Fruit fly (Drosophila melanogaster) whole organism, prepupa: ENCODE results near the gene CG4271.
A peak's percentile ranks its signal among the peaks of the same experiment; 100 is the strongest.

Experiments
- Blimp-1 ChIP-seq: fragments of 200-800 bp; sonication (Bioruptor generic); optimal IDR thresholded peaks from 3 replicates; lab custom pipeline; 2017; ENCODE audit warnings: missing biosample characterization, missing genetic modification characterization, mild to moderate bottlenecking, moderate library complexity, missing genetic modification reagents
- CG11902 ChIP-seq: fragments of 200-800 bp; sonication (Bioruptor generic); optimal IDR thresholded peaks from 3 replicates; lab custom pipeline; 2016; ENCODE audit warnings: missing biosample characterization, missing genetic modification characterization
- CG31627 ChIP-seq: fragments of 200-800 bp; sonication (Bioruptor generic); optimal IDR thresholded peaks from 3 replicates; lab custom pipeline; 2016; ENCODE audit warnings: missing biosample characterization, missing genetic modification characterization
- CG6163 ChIP-seq: fragments of 200-800 bp; sonication (Bioruptor generic); IDR thresholded peaks from 3 replicates; pipeline ENCODE4 v1.3.6; 2022; ENCODE audit warnings: missing biosample characterization, missing genetic modification characterization
- CG6854 ChIP-seq: fragments of 200-800 bp; sonication (Bioruptor generic); optimal IDR thresholded peaks from 2 replicates; lab custom pipeline; 2017; ENCODE audit warnings: missing biosample characterization, mild to moderate bottlenecking, missing genetic modification characterization
- CG8632 ChIP-seq: fragments of 200-800 bp; sonication (Bioruptor generic); optimal IDR thresholded peaks from 3 replicates; lab custom pipeline; 2016; ENCODE audit warnings: missing biosample characterization, missing genetic modification characterization
- Eip78C ChIP-seq: fragments of 200-800 bp; sonication (Bioruptor generic); peaks from one replicate; lab custom pipeline; 2016; ENCODE audit warnings: missing biosample characterization, missing genetic modification characterization
- Ets21C ChIP-seq: fragments of 200-800 bp; sonication (Bioruptor generic); optimal IDR thresholded peaks from 3 replicates; lab custom pipeline; 2016; ENCODE audit warnings: missing biosample characterization, missing genetic modification characterization
- Smox ChIP-seq: fragments of 200-800 bp; sonication (Bioruptor generic); optimal IDR thresholded peaks from 3 replicates; lab custom pipeline; 2016; ENCODE audit warnings: missing biosample characterization, missing genetic modification characterization
- achi ChIP-seq: fragments of 200-800 bp; sonication (Bioruptor generic); optimal IDR thresholded peaks from 3 replicates; lab custom pipeline; 2016; ENCODE audit warnings: missing biosample characterization, missing genetic modification characterization
- cyc ChIP-seq: fragments of 200-800 bp; sonication (Bioruptor generic); optimal IDR thresholded peaks from 3 replicates; lab custom pipeline; 2016; ENCODE audit warnings: missing biosample characterization, missing genetic modification characterization
- lz ChIP-seq: fragments of 200-800 bp; sonication (Bioruptor generic); optimal IDR thresholded peaks from 3 replicates; lab custom pipeline; 2016; ENCODE audit warnings: missing biosample characterization, missing genetic modification characterization
- net ChIP-seq: fragments of 200-800 bp; sonication (Bioruptor generic); optimal IDR thresholded peaks from 3 replicates; lab custom pipeline; 2016; ENCODE audit warnings: missing biosample characterization, missing genetic modification characterization
- topi ChIP-seq: fragments of 200-800 bp; sonication (Bioruptor generic); optimal IDR thresholded peaks from 3 replicates; lab custom pipeline; 2016; ENCODE audit warnings: missing biosample characterization, missing genetic modification characterization

DNA sequence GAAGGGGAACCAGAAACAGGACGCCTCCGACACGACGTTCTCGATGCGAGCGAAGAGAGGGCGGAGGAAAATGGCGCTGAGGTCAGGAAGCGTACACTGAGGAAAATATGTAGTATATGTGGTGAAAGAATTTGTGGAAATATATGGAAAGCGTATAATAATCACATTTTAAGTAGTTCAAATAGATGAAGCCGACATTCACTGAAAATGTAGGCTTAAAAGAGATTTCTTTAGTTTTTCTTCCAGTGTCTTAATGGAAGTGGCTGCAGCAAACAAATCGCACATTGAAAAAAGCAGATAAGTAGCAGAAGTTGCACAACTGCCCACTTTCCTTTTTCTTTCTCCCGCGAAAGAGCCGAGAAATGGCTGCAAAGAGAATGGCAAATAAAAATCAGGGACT is 35.4 kb upstream of the CG4271 start:
- TF ChIP-seq net, result no peak
- TF ChIP-seq achi, result no peak
- TF ChIP-seq lz (GFP tag; lab: Kevin White, UChicago), result no peak
- TF ChIP-seq topi, result no peak
- peak; percentile 63 for TF ChIP-seq Eip78C (GFP tag; lab: Kevin White, UChicago)
- TF ChIP-seq Smox (GFP tag; lab: Kevin White, UChicago), result no peak
- TF ChIP-seq Ets21C (GFP tag; lab: Kevin White, UChicago), result no peak
- TF ChIP-seq CG31627 (GFP tag; lab: Kevin White, UChicago), result peak; percentile 14
- no peak for TF ChIP-seq Blimp-1 (GFP tag; lab: Kevin White, UChicago)
- no peak for TF ChIP-seq CG6854 (GFP tag; lab: Kevin White, UChicago)
- no peak for TF ChIP-seq CG11902 (GFP tag; lab: Kevin White, UChicago)
- TF ChIP-seq CG8632 (GFP tag; lab: Kevin White, UChicago), result no peak
- no peak for TF ChIP-seq CG6163 (GFP tag; lab: Robert Waterston, UW)
- TF ChIP-seq cyc (GFP tag; lab: Kevin White, UChicago), result no peak
